Fruit fly (Drosophila melanogaster): ENCODE measurements around the gene nonA-l.

nonA-l gene

dm6 chr3R:16664144-16664825, 24.3 kb downstream of the nonA-l start:
- TF ChIP-seq CG2199 (GFP tag; IDR thresholded peaks at IDR 0.05) (0 out of 3 replicates have a peak, but pooled peaks have one; percentile 51), sens (GFP tag) (no peak), pnt (GFP tag; optimal IDR thresholded peaks at IDR 0.05) (no peak), inv (GFP tag; IDR thresholded peaks at IDR 0.05; ENCODE audit: partially characterized antibody) (no peak), vnd (GFP tag; IDR thresholded peaks at IDR 0.05; ENCODE audit: partially characterized antibody) (no peak), pros (GFP tag; optimal IDR thresholded peaks at IDR 0.05) (peak; percentile 17), luna (GFP tag; optimal IDR thresholded peaks at IDR 0.05) (no peak), CG15479 (GFP tag; optimal IDR thresholded peaks at IDR 0.05) (no peak), CG7745 (tag; optimal IDR thresholded peaks at IDR 0.05) (no peak), Lpt (GFP tag; optimal IDR thresholded peaks at IDR 0.05) (no peak), CG31365 (tag; optimal IDR thresholded peaks at IDR 0.05) (no peak), CG17802 (tag; optimal IDR thresholded peaks at IDR 0.05) (no peak), gce (GFP tag; IDR thresholded peaks at IDR 0.05) (0 out of 3 replicates have a peak, but pooled peaks have one; percentile 13), sim (GFP tag; IDR thresholded peaks at IDR 0.05) (no peak), Bgb (GFP tag; IDR thresholded peaks at IDR 0.05; ENCODE audit: partially characterized antibody) (no peak), ara (GFP tag; IDR thresholded peaks at IDR 0.05) (no peak), nerfin-2 (GFP tag; IDR thresholded peaks at IDR 0.05; ENCODE audit: partially characterized antibody) (no peak), D (optimal IDR thresholded peaks at IDR 0.05) (no peak), D (GFP tag; optimal IDR thresholded peaks at IDR 0.05) (no peak), CG17612 (GFP tag; IDR thresholded peaks at IDR 0.05) (no peak), E2f2 (GFP tag; IDR thresholded peaks at IDR 0.05) (no peak), pan (optimal IDR thresholded peaks at IDR 0.05) (no peak), pan (GFP tag; optimal IDR thresholded peaks at IDR 0.05 in 1 of 2, IDR thresholded peaks at IDR 0.05 in 1 of 2) (no peak), seq (GFP tag; IDR thresholded peaks at IDR 0.05) (no peak), Rfx (GFP tag; IDR thresholded peaks at IDR 0.05) (no peak), Xbp1 (GFP tag; optimal IDR thresholded peaks at IDR 0.05) (no peak), grau (tag; optimal IDR thresholded peaks at IDR 0.05) (no peak), Awh (GFP tag; IDR thresholded peaks at IDR 0.05) (peak; percentile 84), HmgD (GFP tag; optimal IDR thresholded peaks at IDR 0.05) (no peak), jumu (GFP tag; optimal IDR thresholded peaks at IDR 0.05) (no peak), Chrac-16 (GFP tag; optimal IDR thresholded peaks at IDR 0.05) (no peak), CG6854 (GFP tag; optimal IDR thresholded peaks at IDR 0.05) (no peak), tll (GFP tag; optimal IDR thresholded peaks at IDR 0.05) (no peak), gcm2 (GFP tag; optimal IDR thresholded peaks at IDR 0.05) (no peak), ase (GFP tag; IDR thresholded peaks at IDR 0.05) (no peak), HHEX (GFP tag; optimal IDR thresholded peaks at IDR 0.05) (no peak), disco-r (GFP tag; optimal IDR thresholded peaks at IDR 0.05) (no peak), Gsc (GFP tag; IDR thresholded peaks at IDR 0.05) (no peak), CG9876 (GFP tag; optimal IDR thresholded peaks at IDR 0.05) (no peak), klu (GFP tag; IDR thresholded peaks at IDR 0.05) (no peak), TFAM (GFP tag; optimal IDR thresholded peaks at IDR 0.05) (no peak), dmrt11E (tag; optimal IDR thresholded peaks at IDR 0.05) (no peak), D19A (tag; optimal IDR thresholded peaks at IDR 0.05) (no peak), Dip3 (GFP tag; optimal IDR thresholded peaks at IDR 0.05) (no peak), mam (GFP tag; optimal IDR thresholded peaks at IDR 0.05) (no peak), run (tag; optimal IDR thresholded peaks at IDR 0.05) (no peak), CG3407 (GFP tag; optimal IDR thresholded peaks at IDR 0.05) (no peak), NC2β (GFP tag; optimal IDR thresholded peaks at IDR 0.05) (no peak), zen (tag; optimal IDR thresholded peaks at IDR 0.05) (no peak), chinmo (GFP tag; IDR thresholded peaks at IDR 0.05; ENCODE audit: partially characterized antibody) (peak; percentile 63; the same call in 1 of the 4 replicates), CG8290 (GFP tag; optimal IDR thresholded peaks at IDR 0.05) (no peak), CG8290 (tag; optimal IDR thresholded peaks at IDR 0.05) (peak in 1 of 2 experiments; percentile 25)

Data from whole organism, embryonic.